Worm (Caenorhabditis elegans) whole organism, mixed stage, embryonic: ENCODE data around the gene H23N18.6.

ENCODE experiments used
- bed-3 ChIP-seq: fragments of 200-800 bp; sonication (Bioruptor generic); optimal IDR thresholded peaks from 3 replicates; lab custom pipeline; 2018; ENCODE audit warnings: mild to moderate bottlenecking, missing genetic modification characterization, moderate library complexity, missing compliant biosample characterization
- nhr-28 ChIP-seq: fragments of 150-350 bp; optimal IDR thresholded peaks from 2 replicates; lab custom pipeline; 2014; ENCODE audit warnings: missing biosample characterization, missing genetic modification characterization
- pha-4 ChIP-seq: fragments of 150-350 bp; optimal IDR thresholded peaks from 2 replicates; lab custom pipeline; 2018; ENCODE audit warnings: missing biosample characterization, missing genetic modification reagents, missing genetic modification characterization
- sptf-1 ChIP-seq: sonication (generic microtip); optimal IDR thresholded peaks from 2 replicates; lab custom pipeline; 2017; ENCODE audit warnings: mild to moderate bottlenecking, missing genetic modification characterization, moderate library complexity, missing compliant biosample characterization

DNA sequence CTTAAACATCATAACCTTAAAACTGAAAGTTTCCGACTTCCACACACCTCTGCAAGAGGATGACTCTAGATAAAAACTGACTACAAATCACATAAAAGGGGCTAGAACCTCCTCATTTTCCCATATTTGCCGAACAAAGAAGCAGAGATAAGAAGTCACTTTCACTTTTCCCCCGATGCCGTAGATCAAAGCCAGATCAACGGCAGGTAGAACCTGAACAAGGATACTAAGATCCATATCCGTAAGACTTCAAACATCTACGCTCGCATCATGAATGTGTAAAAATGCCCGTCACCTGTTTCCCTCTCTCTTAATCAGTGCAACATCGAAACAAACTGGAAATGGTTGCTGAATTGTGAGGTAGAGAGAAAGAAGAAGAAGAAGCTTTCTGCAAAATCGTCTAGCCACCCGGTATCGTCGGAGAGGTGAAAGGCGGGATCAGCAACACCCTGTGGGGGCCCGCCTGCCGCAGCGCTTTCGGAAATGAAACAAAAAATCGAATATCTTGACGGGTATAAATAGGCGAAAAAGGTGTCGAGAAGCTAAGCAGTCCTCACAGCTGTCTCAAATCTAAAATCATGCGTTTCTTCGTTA is 3.9 kb upstream of the H23N18.6 start, which contains the start of gene C02E7.6:
- TF ChIP-seq nhr-28 (tag; lab: Kevin White, UChicago) = no peak
- no peak for TF ChIP-seq pha-4 (tag; lab: Kevin White, UChicago)
- no peak for TF ChIP-seq bed-3 (GFP tag; lab: Kevin White, UChicago)
- TF ChIP-seq sptf-1 (tag; lab: Kevin White, UChicago) = no peak
